Fruit fly (Drosophila melanogaster) whole organism, pupa: ENCODE measurements around the gene CG8630.

Experiments used
- CG13204 ChIP-seq: fragments of 200-800 bp; sonication (Bioruptor generic); optimal IDR thresholded peaks from 2 replicates; lab custom pipeline; 2018; ENCODE audit warnings: missing biosample characterization, mild to moderate bottlenecking, missing genetic modification characterization, moderate library complexity
- CG14655 ChIP-seq: fragments of 200-800 bp; sonication (Bioruptor generic); optimal IDR thresholded peaks from 3 replicates; lab custom pipeline; 2017; ENCODE audit warnings: mild to moderate bottlenecking, missing biosample characterization, missing genetic modification reagents, missing genetic modification characterization
- CG17806 ChIP-seq: fragments of 200-800 bp; sonication (Bioruptor generic); optimal IDR thresholded peaks from 2 replicates; lab custom pipeline; 2018; ENCODE audit warnings: missing biosample characterization, mild to moderate bottlenecking, missing genetic modification characterization, moderate library complexity
- CG34367 ChIP-seq: fragments of 200-800 bp; sonication (Bioruptor generic); optimal IDR thresholded peaks from 2 replicates; lab custom pipeline; 2018; ENCODE audit warnings: missing biosample characterization, mild to moderate bottlenecking, missing genetic modification characterization
- CG4496 ChIP-seq: fragments of 200-800 bp; sonication (Bioruptor generic); IDR thresholded peaks from 3 replicates; pipeline ENCODE4 v1.3.6; 2022; ENCODE audit warnings: missing biosample characterization, missing genetic modification characterization
- Ets98B ChIP-seq: fragments of 200-800 bp; sonication (Bioruptor generic); IDR thresholded peaks from 2 replicates; pipeline ENCODE4 v1.3.6; 2022; ENCODE audit warnings: missing biosample characterization, missing genetic modification characterization
- Pif1A ChIP-seq: fragments of 200-800 bp; sonication (Bioruptor generic); optimal IDR thresholded peaks from 3 replicates; lab custom pipeline; 2016; ENCODE audit warnings: missing biosample characterization, missing genetic modification characterization
- Pif1B ChIP-seq: fragments of 200-800 bp; sonication (Bioruptor generic); optimal IDR thresholded peaks from 3 replicates; lab custom pipeline; 2016; ENCODE audit warnings: missing biosample characterization, missing genetic modification characterization
- Snoo ChIP-seq: fragments of 200-800 bp; sonication (Bioruptor generic); optimal IDR thresholded peaks from 3 replicates; lab custom pipeline; 2017; ENCODE audit warnings: missing biosample characterization, mild to moderate bottlenecking, missing genetic modification characterization, inconsistent platforms

- no peak for TF ChIP-seq Snoo (tag; lab: Kevin White, UChicago)
- no peak for TF ChIP-seq Pif1B (GFP tag; lab: Kevin White, UChicago)
- no peak for TF ChIP-seq CG17806 (tag; lab: Kevin White, UChicago)
- TF ChIP-seq CG34367 (tag; lab: Kevin White, UChicago) = no peak
- no peak for TF ChIP-seq CG13204 (GFP tag; lab: Kevin White, UChicago)
- no peak for TF ChIP-seq Pif1A (GFP tag; lab: Kevin White, UChicago)
- no peak for TF ChIP-seq Ets98B (GFP tag; lab: Robert Waterston, UW)
- TF ChIP-seq CG4496 (GFP tag; lab: Robert Waterston, UW) = no peak
- no peak for TF ChIP-seq CG14655 (GFP tag; lab: Kevin White, UChicago)
These were observed 18.7 kb downstream of the CG8630 start, which contains the start of gene CG8774 for dm6 chr3R:13298114-13298818.
